Worm (Caenorhabditis elegans): Measurements from ENCODE around the gene F39G3.3.

Gene F39G3.3

ce11 chrV:4689234-4689633, 42.5 kb upstream of the F39G3.3 start, which contains the start of gene K03B4.1:
Gene K03B4.1 (plus strand): TSS chrV:4689330.
- peak in 1 of 2 experiments; percentile 14 for TF ChIP-seq lsy-2 (tag; optimal IDR thresholded peaks at IDR 0.05)
- TF ChIP-seq T26A8.4 (GFP tag; IDR thresholded peaks at IDR 0.05), result peak; percentile 30; the same call in 1 of the 2 replicates
- TF ChIP-seq hlh-11 (tag; optimal IDR thresholded peaks at IDR 0.05), result no peak
- peak; percentile 72 for TF ChIP-seq sdz-12 (GFP tag; optimal IDR thresholded peaks at IDR 0.05)
- TF ChIP-seq ceh-32 (tag; optimal IDR thresholded peaks at IDR 0.05; ENCODE audit: poor library complexity), result no peak
- no peak for TF ChIP-seq ceh-44 (GFP tag; IDR thresholded peaks at IDR 0.05)
- no peak for TF ChIP-seq vab-7 (GFP tag; IDR thresholded peaks at IDR 0.05)
- TF ChIP-seq nhr-77 (tag; optimal IDR thresholded peaks at IDR 0.05), result no peak
- TF ChIP-seq ama-1 (optimal IDR thresholded peaks at IDR 0.05), result peak; percentile 42
- peak; percentile 11 for TF ChIP-seq nhr-102 (tag; optimal IDR thresholded peaks at IDR 0.05)
- 0 out of 2 replicates have a peak, but pooled peaks have one; percentile 30 for TF ChIP-seq saeg-2 (GFP tag; IDR thresholded peaks at IDR 0.05)

ce11 chrV:4691657-4692056, 40.1 kb upstream of the F39G3.3 start:
- TF ChIP-seq set-16 (GFP tag; IDR thresholded peaks at IDR 0.05) (peak; percentile 70; the same call in 1 of the 2 replicates), daf-16 (GFP tag; optimal IDR thresholded peaks at IDR 0.05) (no peak), daf-16 (tag; optimal IDR thresholded peaks at IDR 0.05) (no peak), unc-62 (GFP tag; optimal IDR thresholded peaks at IDR 0.05 in 1 of 2) (peak in 1 of 2 experiments; percentile 88), unc-62 (tag; optimal IDR thresholded peaks at IDR 0.05) (no peak)

ce11 chrV:4692382-4693281, 39.1 kb upstream of the F39G3.3 start, which contains the start of gene cpg-8:
Gene cpg-8 (minus strand): TSS chrV:4692432.
- no peak for TF ChIP-seq ceh-28 (tag; optimal IDR thresholded peaks at IDR 0.05)
- no peak for TF ChIP-seq spr-1 (tag; optimal IDR thresholded peaks at IDR 0.05)
- no peak for TF ChIP-seq tag-97 (GFP tag; IDR thresholded peaks at IDR 0.05)
- TF ChIP-seq unc-62 (GFP tag; optimal IDR thresholded peaks at IDR 0.05 in 1 of 2), result peak in 1 of 2 experiments; percentile 4
- no peak for TF ChIP-seq unc-62 (tag; optimal IDR thresholded peaks at IDR 0.05)
- no peak for TF ChIP-seq hlh-11 (tag; optimal IDR thresholded peaks at IDR 0.05)
- TF ChIP-seq Y105C5A.15 (GFP tag; IDR thresholded peaks at IDR 0.05), result no peak
- TF ChIP-seq attf-4 (tag; optimal IDR thresholded peaks at IDR 0.05), result no peak
- TF ChIP-seq jun-1 (tag; optimal IDR thresholded peaks at IDR 0.05), result no peak
- TF ChIP-seq egl-27 (tag; optimal IDR thresholded peaks at IDR 0.05), result no peak
- peak; percentile 12 for TF ChIP-seq dpl-1 (GFP tag; optimal IDR thresholded peaks at IDR 0.05)
- no peak for TF ChIP-seq nhr-102 (tag; optimal IDR thresholded peaks at IDR 0.05)
- TF ChIP-seq nhr-28 (tag; optimal IDR thresholded peaks at IDR 0.05), result no peak

ce11 chrV:4693282-4693588, 38.5 kb upstream of the F39G3.3 start:
- TF ChIP-seq unc-62 (GFP tag; optimal IDR thresholded peaks at IDR 0.05 in 1 of 2) (peak in 1 of 2 experiments; percentile 79), unc-62 (tag; optimal IDR thresholded peaks at IDR 0.05) (no peak), snpc-4 (tag; optimal IDR thresholded peaks at IDR 0.05) (no peak), mxl-3 (GFP tag; optimal IDR thresholded peaks at IDR 0.05) (no peak), daf-16 (GFP tag; optimal IDR thresholded peaks at IDR 0.05) (peak in 1 of 2 experiments; percentile 51), daf-16 (tag; optimal IDR thresholded peaks at IDR 0.05) (no peak), hlh-30 (tag; optimal IDR thresholded peaks at IDR 0.05; ENCODE audit: insufficient read depth) (peak; percentile 11)

ce11 chrV:4694466-4695092, 37.1 kb upstream of the F39G3.3 start:
- TF ChIP-seq R02D3.7 (tag; optimal IDR thresholded peaks at IDR 0.05) (no peak), sdz-12 (GFP tag; optimal IDR thresholded peaks at IDR 0.05) (no peak), ama-1 (optimal IDR thresholded peaks at IDR 0.05) (peak; percentile 13), hlh-30 (tag; optimal IDR thresholded peaks at IDR 0.05; ENCODE audit: insufficient read depth) (peak; percentile 38), php-3 (GFP tag; IDR thresholded peaks at IDR 0.05) (no peak), mep-1 (tag; optimal IDR thresholded peaks at IDR 0.05) (no peak), mdl-1 (tag; optimal IDR thresholded peaks at IDR 0.05) (peak in 1 of 2 experiments; percentile 21), nhr-25 (tag; optimal IDR thresholded peaks at IDR 0.05; ENCODE audit: borderline replicate concordance, insufficient read depth) (no peak), vab-7 (GFP tag; IDR thresholded peaks at IDR 0.05) (no peak), lin-38 (GFP tag; IDR thresholded peaks at IDR 0.05) (no peak), lin-39 (tag; optimal IDR thresholded peaks at IDR 0.05) (no peak), dpl-1 (GFP tag; optimal IDR thresholded peaks at IDR 0.05) (no peak), snpc-1.2 (GFP tag; IDR thresholded peaks at IDR 0.05) (no peak), lin-15B (tag; optimal IDR thresholded peaks at IDR 0.05) (no peak), pqm-1 (tag; optimal IDR thresholded peaks at IDR 0.05) (no peak), tra-1 (GFP tag; IDR thresholded peaks at IDR 0.05) (no peak), pha-4 (GFP tag; IDR thresholded peaks at IDR 0.05) (no peak), pha-4 (tag; optimal IDR thresholded peaks at IDR 0.05) (no peak), ceh-44 (GFP tag; IDR thresholded peaks at IDR 0.05) (no peak)

Measured in whole organism, L4 larva.